Worm (Caenorhabditis elegans) whole organism, L4/young adult: ENCODE measurements around the gene T21C12.4.

Source experiments
- W03F9.2 ChIP-seq: fragments of 150-350 bp; optimal IDR thresholded peaks from 2 replicates; lab custom pipeline; 2014; ENCODE audit warnings: missing biosample characterization, missing genetic modification characterization
- him-1 ChIP-seq: sonication (generic microtip); optimal IDR thresholded peaks from 2 replicates; lab custom pipeline; 2016; ENCODE audit warnings: missing genotype, missing genetic modification reagents, missing genetic modification characterization, missing compliant biosample characterization

ce11 chrIII:10523025-10523424 lies 34.8 kb downstream of the T21C12.4 start:
- no peak for TF ChIP-seq him-1
- no peak for TF ChIP-seq W03F9.2
